Fruit fly (Drosophila melanogaster) Kc167 (cell line): ENCODE measurements around the gene eIF2D.

Source experiments
- Sin3A ChIP-seq: fragments of >200 bp; optimal IDR thresholded peaks from 2 replicates; lab custom pipeline; 2018; ENCODE audit warnings: missing external identifiers
- h ChIP-seq: fragments of >200 bp; optimal IDR thresholded peaks from 3 replicates; lab custom pipeline; 2018; ENCODE audit warnings: missing external identifiers
- psq ChIP-seq: fragments of >200 bp; optimal IDR thresholded peaks from 2 replicates; lab custom pipeline; 2017; ENCODE audit warnings: missing external identifiers
- ttk ChIP-seq: sonication (Bioruptor generic); optimal IDR thresholded peaks from 2 replicates; lab custom pipeline; 2017; ENCODE audit warnings: missing external identifiers

DNA sequence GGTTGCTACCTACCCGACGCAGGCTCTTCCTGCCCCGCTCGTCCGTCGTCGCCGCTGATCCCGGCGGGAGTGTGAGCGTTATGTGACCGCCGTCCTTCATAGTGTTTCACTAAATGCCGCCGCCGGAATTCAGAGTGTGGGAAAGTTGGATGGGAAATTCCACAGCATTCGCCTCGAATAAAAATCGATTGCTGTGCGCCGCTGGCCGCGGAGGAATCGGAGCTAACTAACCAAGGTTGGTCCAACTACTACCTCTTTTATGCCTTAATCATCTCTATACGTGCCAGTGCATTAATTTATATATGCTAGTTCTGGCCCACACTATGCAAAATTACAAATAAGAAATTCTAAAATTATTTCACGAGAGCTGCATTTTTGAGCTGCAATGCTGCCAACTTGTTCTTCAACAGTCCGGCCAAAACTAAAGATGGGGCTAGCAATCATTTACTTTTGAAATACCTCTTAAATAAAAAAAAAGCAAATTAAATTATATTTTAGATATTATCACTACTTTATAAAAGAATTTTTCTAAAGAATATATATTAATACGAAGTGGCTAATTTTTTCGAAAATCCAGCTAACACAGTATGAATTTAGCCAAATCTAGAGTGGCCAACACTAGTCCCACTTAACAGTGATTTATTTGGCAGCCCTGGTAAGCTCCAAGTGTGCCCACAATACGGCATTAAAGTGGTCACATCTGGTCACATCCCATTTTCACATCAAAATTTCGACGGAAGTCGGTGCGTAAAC, 39.0 kb downstream of the eIF2D start, which contains the start of the genes alpha-Man-Ib and Pdhb:
- no peak for TF ChIP-seq psq
- TF ChIP-seq ttk (lab: Kevin White, UChicago): no peak
- no peak for TF ChIP-seq h (lab: Kevin White, UChicago)
- no peak for TF ChIP-seq Sin3A (lab: Kevin White, UChicago)
